Worm (Caenorhabditis elegans): ENCODE measurements around the gene F40G9.15.
A peak's percentile ranks its signal among the peaks of the same experiment; 100 is the strongest.

F40G9.15 gene

DNA sequence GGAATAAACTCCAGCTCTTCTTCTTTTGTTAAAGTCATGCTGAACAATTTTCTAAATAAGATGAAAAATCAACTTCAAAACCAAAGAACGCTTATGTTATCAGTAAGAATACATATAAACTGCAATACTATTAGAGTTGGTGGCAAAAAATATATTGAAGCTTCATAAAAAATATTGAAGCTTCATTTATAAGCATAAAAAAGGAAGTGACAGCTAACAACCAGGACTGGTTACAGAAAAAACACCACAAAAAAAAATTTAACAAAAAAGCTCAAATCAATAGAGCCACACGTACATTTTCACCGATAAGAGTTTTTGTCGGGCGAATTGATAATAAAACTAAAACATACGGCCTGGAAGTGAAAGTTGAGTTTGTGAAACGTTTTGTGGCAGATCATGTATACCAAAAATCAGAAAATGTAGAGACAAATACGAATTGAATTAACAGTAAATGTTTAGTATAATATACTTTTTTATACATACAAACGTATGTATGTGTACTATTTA, 34.6 kb upstream of the F40G9.15 start, which contains the start of gene sqst-5:
Gene sqst-5, minus strand, starts transcription at position 51 of the 507 bp plus-strand sequence.
- TF ChIP-seq ama-1 (optimal IDR thresholded peaks at IDR 0.05): no peak
- no peak for TF ChIP-seq hlh-4 (tag; optimal IDR thresholded peaks at IDR 0.05)
- TF ChIP-seq hpl-2 (GFP tag; optimal IDR thresholded peaks at IDR 0.05): no peak
- peak; percentile 36 for TF ChIP-seq elt-2 (tag; optimal IDR thresholded peaks at IDR 0.05)
- TF ChIP-seq ces-1 (GFP tag; optimal IDR thresholded peaks at IDR 0.05): no peak
- no peak for TF ChIP-seq mab-9 (GFP tag; IDR thresholded peaks at IDR 0.05)

DNA sequence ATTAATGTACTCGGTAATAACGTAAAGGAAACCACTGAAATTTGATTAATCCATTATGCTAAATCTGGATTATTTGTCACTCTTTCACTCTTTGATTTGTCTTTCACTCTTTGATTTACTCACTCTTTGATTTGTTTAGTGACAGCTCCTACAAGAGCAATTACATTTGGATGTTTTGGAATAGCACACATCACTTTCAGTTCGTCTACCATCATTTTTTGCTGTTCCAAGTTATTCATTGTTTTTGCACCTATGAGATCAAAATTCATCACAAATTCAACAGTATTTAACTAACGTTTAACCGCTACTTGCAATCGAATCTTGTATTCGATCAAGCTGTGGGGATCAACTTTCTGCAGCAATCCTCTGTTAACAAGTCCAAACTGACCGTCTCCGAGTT, 33.0 kb upstream of the F40G9.15 start:
- TF ChIP-seq efl-1 (optimal IDR thresholded peaks at IDR 0.05): no peak
- TF ChIP-seq efl-1 (GFP tag; optimal IDR thresholded peaks at IDR 0.05 in 1 of 2): peak in 1 of 2 experiments; percentile 69
- TF ChIP-seq F16B12.6 (tag; optimal IDR thresholded peaks at IDR 0.05): no peak

DNA sequence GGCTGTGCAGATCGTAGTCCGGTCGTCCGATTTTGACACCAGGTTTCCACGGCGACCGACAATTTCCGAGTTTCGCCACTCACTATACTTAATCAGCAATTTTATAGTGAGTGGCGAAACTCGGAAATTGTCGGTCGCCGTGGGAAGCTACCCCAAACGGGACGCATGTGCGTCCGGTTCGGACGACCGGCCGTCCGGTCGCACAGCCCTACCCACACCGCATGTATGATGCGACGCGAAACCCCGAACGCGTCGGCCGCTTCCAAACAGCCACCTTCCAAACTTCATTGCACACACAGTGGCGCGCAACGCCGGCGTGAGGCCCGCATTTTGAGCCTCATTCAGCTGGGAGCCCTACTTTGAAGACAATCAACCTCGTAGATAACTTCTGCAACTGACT, 31.1 kb upstream of the F40G9.15 start:
- TF ChIP-seq alr-1 (tag; optimal IDR thresholded peaks at IDR 0.05; ENCODE audit: borderline replicate concordance) (no peak), mab-9 (GFP tag; IDR thresholded peaks at IDR 0.05) (no peak), mep-1 (tag; optimal IDR thresholded peaks at IDR 0.05) (no peak), hpl-2 (GFP tag; optimal IDR thresholded peaks at IDR 0.05) (no peak), ceh-82 (tag; optimal IDR thresholded peaks at IDR 0.05) (no peak), fkh-10 (GFP tag; optimal IDR thresholded peaks at IDR 0.05) (no peak), ceh-63 (GFP tag; optimal IDR thresholded peaks at IDR 0.05) (no peak), lsy-2 (tag; optimal IDR thresholded peaks at IDR 0.05) (no peak), ceh-90 (tag; optimal IDR thresholded peaks at IDR 0.05) (no peak), lin-15B (tag; optimal IDR thresholded peaks at IDR 0.05) (no peak), unc-98 (GFP tag; IDR thresholded peaks at IDR 0.05) (no peak), dpl-1 (GFP tag; optimal IDR thresholded peaks at IDR 0.05) (no peak)

DNA sequence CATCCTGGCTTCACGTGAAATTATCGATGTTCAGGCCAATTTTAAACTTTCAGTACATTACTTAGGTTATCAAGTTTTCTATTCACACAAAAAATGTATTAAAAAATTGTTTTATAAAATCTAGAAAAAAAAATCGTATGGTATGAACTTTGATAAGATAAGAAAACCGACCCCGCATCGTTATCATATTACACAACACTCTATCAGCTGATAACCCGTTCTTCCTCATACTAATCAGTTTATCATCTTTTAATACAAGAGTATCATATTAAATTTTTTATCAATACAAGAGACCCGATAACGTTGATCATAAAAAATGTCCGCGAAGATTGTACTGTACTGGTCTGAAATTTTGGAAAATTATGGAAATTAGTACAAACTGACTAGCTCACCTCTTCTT, 28.0 kb upstream of the F40G9.15 start:
- TF ChIP-seq nhr-20 (tag; optimal IDR thresholded peaks at IDR 0.05) (no peak), nhr-71 (tag; optimal IDR thresholded peaks at IDR 0.05) (no peak), C34B4.2 (tag; optimal IDR thresholded peaks at IDR 0.05) (no peak), C16A3.4 (tag; optimal IDR thresholded peaks at IDR 0.05) (no peak), egl-27 (tag; optimal IDR thresholded peaks at IDR 0.05) (peak in 1 of 2 experiments; percentile 6), hpl-2 (GFP tag; optimal IDR thresholded peaks at IDR 0.05) (no peak), lin-14 (GFP tag; optimal IDR thresholded peaks at IDR 0.05) (no peak), lin-15B (tag; optimal IDR thresholded peaks at IDR 0.05) (no peak), tlp-1 (tag; optimal IDR thresholded peaks at IDR 0.05) (peak; percentile 92), lin-13 (GFP tag; optimal IDR thresholded peaks at IDR 0.05) (no peak), hlh-17 (GFP tag; optimal IDR thresholded peaks at IDR 0.05; ENCODE audit: borderline replicate concordance) (no peak), ztf-4 (tag; optimal IDR thresholded peaks at IDR 0.05) (no peak), blmp-1 (tag; optimal IDR thresholded peaks at IDR 0.05) (no peak), unc-86 (tag; optimal IDR thresholded peaks at IDR 0.05) (no peak), unc-62 (GFP tag; optimal IDR thresholded peaks at IDR 0.05) (no peak), hlh-4 (tag; optimal IDR thresholded peaks at IDR 0.05) (no peak), aha-1 (tag; optimal IDR thresholded peaks at IDR 0.05) (no peak), nhr-90 (tag; optimal IDR thresholded peaks at IDR 0.05; ENCODE audit: poor library complexity) (peak; percentile 61), ceh-90 (tag; optimal IDR thresholded peaks at IDR 0.05) (no peak), ces-1 (GFP tag; optimal IDR thresholded peaks at IDR 0.05) (no peak), aly-2 (tag; optimal IDR thresholded peaks at IDR 0.05) (no peak), nhr-12 (tag; optimal IDR thresholded peaks at IDR 0.05) (no peak), egl-13 (tag; optimal IDR thresholded peaks at IDR 0.05) (no peak), rnt-1 (tag; optimal IDR thresholded peaks at IDR 0.05) (no peak), efl-1 (optimal IDR thresholded peaks at IDR 0.05) (no peak), efl-1 (GFP tag; optimal IDR thresholded peaks at IDR 0.05 in 1 of 2) (no peak), lsy-2 (tag; optimal IDR thresholded peaks at IDR 0.05) (no peak), fos-1 (tag; optimal IDR thresholded peaks at IDR 0.05) (no peak), nhr-237 (tag; optimal IDR thresholded peaks at IDR 0.05) (no peak), zip-4 (GFP tag; optimal IDR thresholded peaks at IDR 0.05) (no peak), isw-1 (GFP tag; IDR thresholded peaks at IDR 0.05) (no peak), pax-3 (tag; optimal IDR thresholded peaks at IDR 0.05) (peak; percentile 34), F16B12.6 (tag; optimal IDR thresholded peaks at IDR 0.05) (no peak), snu-23 (GFP tag; optimal IDR thresholded peaks at IDR 0.05) (no peak), xbp-1 (tag; optimal IDR thresholded peaks at IDR 0.05) (no peak), ztf-11 (tag; optimal IDR thresholded peaks at IDR 0.05) (no peak), elt-2 (tag; optimal IDR thresholded peaks at IDR 0.05) (peak; percentile 100)
